Worm (Caenorhabditis elegans): Measurements from ENCODE around the gene ZC455.1.

- TF ChIP-seq snpc-4 (GFP tag; optimal IDR thresholded peaks at IDR 0.05) (no peak), snpc-4 (tag; optimal IDR thresholded peaks at IDR 0.05) (no peak), unc-130 (GFP tag; optimal IDR thresholded peaks at IDR 0.05) (no peak), mel-28 (tag; optimal IDR thresholded peaks at IDR 0.05; ENCODE audit: borderline replicate concordance) (no peak), chd-7 (tag; optimal IDR thresholded peaks at IDR 0.05) (no peak), bed-2 (GFP tag; IDR thresholded peaks at IDR 0.05) (no peak), F57C9.4 (tag; optimal IDR thresholded peaks at IDR 0.05) (no peak), xnd-1 (tag; optimal IDR thresholded peaks at IDR 0.05) (no peak)
Measured at ce11 chrV:12786340-12786739, 13.0 kb downstream of the ZC455.1 start.

All from whole organism, young adult.